Worm (Caenorhabditis elegans) whole organism, L2 larva: ENCODE measurements around the gene C54D10.3.
"Not testable (repeated sequence)": the region's sequence is repeated elsewhere in the genome, so short reads cannot be mapped to it uniquely, and the experiment has no call there.

Experiments used
- C34F6.9 ChIP-seq: fragments of 150-350 bp; optimal IDR thresholded peaks from 2 replicates; lab custom pipeline; 2014; ENCODE audit warnings: missing biosample characterization, missing genetic modification characterization
- R02D3.7 ChIP-seq: fragments of 150-350 bp; optimal IDR thresholded peaks from 2 replicates; lab custom pipeline; 2014; ENCODE audit warnings: missing biosample characterization, missing genetic modification characterization
- Y55F3AM.14 ChIP-seq: fragments of 200-800 bp; sonication (Bioruptor generic); optimal IDR thresholded peaks from 2 replicates; lab custom pipeline; 2018; ENCODE audit warnings: mild to moderate bottlenecking, missing genetic modification characterization, missing compliant biosample characterization
- ZK546.5 ChIP-seq: sonication (generic microtip); optimal IDR thresholded peaks from 2 replicates; lab custom pipeline; 2017; ENCODE audit warnings: missing biosample characterization, missing genetic modification characterization
- alr-1 ChIP-seq: fragments of 150-350 bp; optimal IDR thresholded peaks from 2 replicates; lab custom pipeline; 2014; ENCODE audit warnings: missing biosample characterization, missing genetic modification characterization
- aly-2 ChIP-seq: fragments of 150-350 bp; optimal IDR thresholded peaks from 2 replicates; lab custom pipeline; 2014; ENCODE audit warnings: missing biosample characterization, missing genetic modification characterization
- ama-1 ChIP-seq: fragments of 150-350 bp; optimal IDR thresholded peaks from 2 replicates; lab custom pipeline; 2018; ENCODE audit warnings: inconsistent platforms
- blmp-1 ChIP-seq: sonication (generic microtip); optimal IDR thresholded peaks from 2 replicates; lab custom pipeline; 2017; ENCODE audit warnings: missing genetic modification characterization, mild to moderate bottlenecking, missing compliant biosample characterization, antibody characterized with exemption, moderate library complexity; ENCODE audit not compliant: insufficient read depth
- ceh-16 ChIP-seq: fragments of 150-350 bp; optimal IDR thresholded peaks from 2 replicates; lab custom pipeline; 2014; ENCODE audit warnings: missing biosample characterization, missing genetic modification characterization
- ceh-82 ChIP-seq: fragments of 150-350 bp; optimal IDR thresholded peaks from 2 replicates; lab custom pipeline; 2014; ENCODE audit warnings: missing biosample characterization, missing genetic modification characterization
- crh-2 ChIP-seq: sonication (generic microtip); optimal IDR thresholded peaks from 2 replicates; lab custom pipeline; 2017; ENCODE audit warnings: missing biosample characterization, missing genetic modification characterization
- egl-27 ChIP-seq: sonication (generic microtip); optimal IDR thresholded peaks from 3 replicates; lab custom pipeline; 2017; ENCODE audit warnings: missing biosample characterization, missing genetic modification reagents, missing genetic modification characterization
- elt-3 ChIP-seq: sonication (generic microtip); optimal IDR thresholded peaks from 2 replicates; lab custom pipeline; 2017; ENCODE audit warnings: missing biosample characterization, missing genetic modification characterization
- fos-1 ChIP-seq: fragments of 150-350 bp; optimal IDR thresholded peaks from 2 replicates; lab custom pipeline; 2014; ENCODE audit warnings: missing biosample characterization, missing genetic modification characterization
- lin-13 ChIP-seq: fragments of 150-350 bp; optimal IDR thresholded peaks from 2 replicates; lab custom pipeline; 2014; ENCODE audit warnings: missing biosample characterization, missing genetic modification reagents, missing genetic modification characterization
- lin-39 ChIP-seq: fragments of 150-350 bp; optimal IDR thresholded peaks from 2 replicates; lab custom pipeline; 2014; ENCODE audit warnings: missing biosample characterization, missing genetic modification reagents, missing genetic modification characterization
- mab-5 ChIP-seq: fragments of 150-350 bp; optimal IDR thresholded peaks from 2 replicates; lab custom pipeline; 2014; ENCODE audit warnings: missing biosample characterization, missing genetic modification characterization
- mdl-1 ChIP-seq, 2 experiments: fragments of 150-350 bp in 1 of 2; sonication (generic microtip) in 1 of 2; optimal IDR thresholded peaks; 2 replicates each; lab custom pipeline; 2017; ENCODE audit warnings: missing biosample characterization in 2 of 2, missing genetic modification characterization in 2 of 2
- nhr-10 ChIP-seq: sonication (generic microtip); optimal IDR thresholded peaks from 2 replicates; lab custom pipeline; 2017; ENCODE audit warnings: missing biosample characterization, missing genetic modification characterization
- nhr-12 ChIP-seq: fragments of 150-350 bp; optimal IDR thresholded peaks from 2 replicates; lab custom pipeline; 2014; ENCODE audit warnings: missing biosample characterization, missing genetic modification characterization
- nhr-21 ChIP-seq: fragments of 150-350 bp; optimal IDR thresholded peaks from 2 replicates; lab custom pipeline; 2014; ENCODE audit warnings: missing biosample characterization, missing genetic modification characterization
- nhr-23 ChIP-seq: fragments of 150-350 bp; optimal IDR thresholded peaks from 2 replicates; lab custom pipeline; 2014; ENCODE audit warnings: missing biosample characterization, missing genetic modification reagents, missing genetic modification characterization
- nhr-25 ChIP-seq: fragments of 150-350 bp; sonication (generic microtip); optimal IDR thresholded peaks from 3 replicates; lab custom pipeline; 2014; ENCODE audit warnings: missing biosample characterization, missing genetic modification characterization
- nhr-6 ChIP-seq: fragments of 150-350 bp; optimal IDR thresholded peaks from 2 replicates; lab custom pipeline; 2014; ENCODE audit warnings: missing biosample characterization, missing genetic modification characterization
- nhr-77 ChIP-seq: fragments of 150-350 bp; optimal IDR thresholded peaks from 2 replicates; lab custom pipeline; 2014; ENCODE audit warnings: missing biosample characterization, missing genetic modification characterization
- peb-1 ChIP-seq: fragments of 150-350 bp; optimal IDR thresholded peaks from 2 replicates; lab custom pipeline; 2014; ENCODE audit warnings: missing biosample characterization, missing genetic modification characterization
- skn-1 ChIP-seq: sonication (generic microtip); optimal IDR thresholded peaks from 2 replicates; lab custom pipeline; 2017; ENCODE audit warnings: missing biosample characterization, missing genetic modification characterization
- sma-3 ChIP-seq: sonication (generic microtip); optimal IDR thresholded peaks from 2 replicates; lab custom pipeline; 2016; ENCODE audit warnings: missing genetic modification reagents, missing genetic modification characterization, missing compliant biosample characterization
- sma-9 ChIP-seq, 2 experiments: fragments of 150-350 bp in 1 of 2; sonication (generic microtip) in 1 of 2; optimal IDR thresholded peaks; 2 replicates each; lab custom pipeline; 2014 to 2016; ENCODE audit warnings: missing genetic modification characterization in 2 of 2, mild to moderate bottlenecking in 1 of 2, missing biosample characterization in 1 of 2, missing compliant biosample characterization in 1 of 2, missing genetic modification reagents in 1 of 2, moderate library complexity in 1 of 2
- snpc-4 ChIP-seq: fragments of 150-350 bp; optimal IDR thresholded peaks from 2 replicates; lab custom pipeline; 2014; ENCODE audit warnings: missing biosample characterization, missing genetic modification characterization
- unc-39 ChIP-seq: fragments of 150-350 bp; optimal IDR thresholded peaks from 2 replicates; lab custom pipeline; 2014; ENCODE audit warnings: missing biosample characterization, missing genetic modification characterization
- unc-55 ChIP-seq: fragments of 150-350 bp; sonication (generic microtip); optimal IDR thresholded peaks from 3 replicates; lab custom pipeline; 2014; ENCODE audit warnings: missing biosample characterization, missing genetic modification reagents, missing genetic modification characterization
- zag-1 ChIP-seq: fragments of 150-350 bp; optimal IDR thresholded peaks from 2 replicates; lab custom pipeline; 2014; ENCODE audit warnings: missing biosample characterization, missing genetic modification characterization
- ztf-1 ChIP-seq: fragments of 200-800 bp; sonication (Bioruptor generic); conservative IDR thresholded peaks from 2 replicates; pipeline ENCODE4 v1.3.6; 2022; ENCODE audit warnings: missing genetic modification characterization, missing compliant biosample characterization
- ztf-11 ChIP-seq: sonication (generic microtip); optimal IDR thresholded peaks from 2 replicates; lab custom pipeline; 2017; ENCODE audit warnings: missing biosample characterization, missing genetic modification characterization

Gene C54D10.3

ce11 chrV:12418292-12418691 lies at the start of gene C54D10.3:
Gene C54D10.3, plus strand, starts transcription at chrV:12418592.
- TF ChIP-seq ztf-11 (tag; lab: Kevin White, UChicago) (no peak), ama-1 (lab: Kevin White, UChicago) (no peak), ZK546.5 (tag; lab: Kevin White, UChicago) (no peak)

ce11 chrV:12369437-12369836 lies 49.0 kb upstream of the C54D10.3 start, which contains the start of gene gcy-13:
Gene gcy-13, minus strand, starts transcription at chrV:12369537.
- no peak for TF ChIP-seq nhr-25 (tag; lab: Kevin White, UChicago)
- no peak for TF ChIP-seq mdl-1 (tag; optimal IDR thresholded peaks at IDR 0.05; lab: Kevin White, UChicago)
- no peak for TF ChIP-seq snpc-4
- no peak for TF ChIP-seq unc-39 (tag; lab: Kevin White, UChicago)
- TF ChIP-seq ama-1 (lab: Kevin White, UChicago), result no peak
- no peak for TF ChIP-seq nhr-10 (tag; lab: Kevin White, UChicago)
- TF ChIP-seq blmp-1 (tag; lab: Kevin White, UChicago), result no peak
- TF ChIP-seq nhr-77 (tag; lab: Kevin White, UChicago), result no peak
- TF ChIP-seq zag-1 (tag; lab: Kevin White, UChicago), result no peak
- no peak for TF ChIP-seq nhr-23 (tag; lab: Kevin White, UChicago)
- TF ChIP-seq ceh-82 (tag; lab: Kevin White, UChicago), result no peak
- no peak for TF ChIP-seq C34F6.9 (tag; lab: Kevin White, UChicago)
- no peak for TF ChIP-seq egl-27
- TF ChIP-seq sma-3 (GFP tag; lab: Kevin White, UChicago), result no peak
- no peak for TF ChIP-seq skn-1 (tag; lab: Kevin White, UChicago)
- no peak for TF ChIP-seq ztf-1 (GFP tag; lab: Robert Waterston, UW)
- no peak for TF ChIP-seq nhr-12 (tag; lab: Kevin White, UChicago)
- no peak for TF ChIP-seq lin-13 (GFP tag; lab: Kevin White, UChicago)

ce11 chrV:12371386-12371785 lies 47.0 kb upstream of the C54D10.3 start, which contains the start of gene F23H12.7:
Gene F23H12.7, plus strand, starts transcription at chrV:12371686.
- TF ChIP-seq crh-2 (tag; lab: Kevin White, UChicago) (no peak), ceh-82 (tag; lab: Kevin White, UChicago) (no peak), aly-2 (no peak), nhr-6 (tag; lab: Kevin White, UChicago) (no peak), peb-1 (tag; lab: Kevin White, UChicago) (no peak), sma-3 (GFP tag; lab: Kevin White, UChicago) (no peak), sma-9 (GFP tag; optimal IDR thresholded peaks at IDR 0.05; lab: Kevin White, UChicago) (no peak), sma-9 (tag; optimal IDR thresholded peaks at IDR 0.05; lab: Kevin White, UChicago) (no peak), ama-1 (lab: Kevin White, UChicago) (no peak), nhr-21 (tag; lab: Kevin White, UChicago) (no peak), mab-5 (tag; lab: Kevin White, UChicago) (no peak), ZK546.5 (tag; lab: Kevin White, UChicago) (no peak), nhr-12 (tag; lab: Kevin White, UChicago) (no peak), lin-39 (tag; lab: Kevin White, UChicago) (no peak), Y55F3AM.14 (no peak), R02D3.7 (tag; lab: Kevin White, UChicago) (no peak), alr-1 (tag; lab: Kevin White, UChicago) (no peak), ceh-16 (tag; lab: Kevin White, UChicago) (no peak), skn-1 (tag; lab: Kevin White, UChicago) (no peak), ztf-1 (GFP tag; lab: Robert Waterston, UW) (no peak)

DNA sequence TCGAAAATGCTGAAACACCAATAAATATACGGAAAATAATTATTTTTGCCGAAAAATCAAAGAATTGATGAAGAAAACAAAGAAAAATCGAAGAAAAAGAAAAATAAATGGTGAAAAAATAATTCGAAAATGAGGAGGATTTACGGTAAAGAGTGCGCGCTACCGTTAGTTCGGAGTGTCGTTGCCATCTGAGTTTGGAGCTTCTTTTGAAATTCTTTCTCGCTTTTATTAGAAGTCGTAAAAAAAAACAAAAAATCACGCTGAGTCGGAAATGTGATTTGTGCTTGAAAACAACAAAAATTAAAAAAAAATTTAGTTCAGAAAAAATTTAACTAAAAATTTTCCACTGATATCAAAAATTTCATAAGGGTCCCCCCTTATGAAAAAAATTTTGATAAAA lies 44.1 kb upstream of the C54D10.3 start, which contains the start of gene F23H12.10:
TSS of gene F23H12.10 (minus strand) at position 12 of the 400 bp plus-strand sequence.
- not testable (repeated sequence) for TF ChIP-seq zag-1 (tag; lab: Kevin White, UChicago); unc-55 (GFP tag; lab: Kevin White, UChicago); elt-3 (tag; lab: Kevin White, UChicago)

ce11 chrV:12377256-12377655 lies 41.1 kb upstream of the C54D10.3 start, which contains the start of gene K01D12.1:
Gene K01D12.1, plus strand, starts transcription at chrV:12377556.
- TF ChIP-seq elt-3 (tag; lab: Kevin White, UChicago), result no peak
- TF ChIP-seq ceh-82 (tag; lab: Kevin White, UChicago), result no peak
- no peak for TF ChIP-seq fos-1 (tag; lab: Kevin White, UChicago)
- no peak for TF ChIP-seq mdl-1 (tag; optimal IDR thresholded peaks at IDR 0.05; lab: Kevin White, UChicago)
